Worm (Caenorhabditis elegans) whole organism, L4/young adult: ENCODE measurements around the gene srw-2.

ENCODE experiments used
- W03F9.2 ChIP-seq: fragments of 150-350 bp; optimal IDR thresholded peaks from 2 replicates; lab custom pipeline; 2014; ENCODE audit warnings: missing biosample characterization, missing genetic modification characterization
- dao-5 ChIP-seq: sonication (generic microtip); optimal IDR thresholded peaks from 2 replicates; lab custom pipeline; 2016; ENCODE audit warnings: missing genotype, missing genetic modification characterization, moderate library complexity, missing compliant biosample characterization
- him-1 ChIP-seq: sonication (generic microtip); optimal IDR thresholded peaks from 2 replicates; lab custom pipeline; 2016; ENCODE audit warnings: missing genotype, missing genetic modification reagents, missing genetic modification characterization, missing compliant biosample characterization

- TF ChIP-seq him-1 (tag; lab: Kevin White, UChicago) (no peak), dao-5 (tag; lab: Kevin White, UChicago) (no peak), W03F9.2 (no peak)
Observed at ce11 chrV:2870127-2870526, 39.4 kb downstream of the srw-2 start, which contains the start of gene srh-243.
